Fruit fly (Drosophila melanogaster) whole organism, embryonic: ENCODE measurements around the gene morgue.
A peak's percentile ranks its signal among the peaks of the same experiment; 100 is the strongest.

Experiments
- CG10147 ChIP-seq: fragments of 200-800 bp; sonication (Bioruptor generic); optimal IDR thresholded peaks from 2 replicates; lab custom pipeline; 2019; ENCODE audit warnings: missing biosample characterization, mild to moderate bottlenecking, missing genetic modification characterization, moderate library complexity
- CG1024 ChIP-seq: fragments of 200-800 bp; sonication (Bioruptor generic); IDR thresholded peaks from 2 replicates; pipeline ENCODE4 v1.3.6; 2022; ENCODE audit warnings: missing biosample characterization, missing genetic modification characterization
- CG10274 ChIP-seq: fragments of 200-800 bp; sonication (Bioruptor generic); optimal IDR thresholded peaks from 3 replicates; lab custom pipeline; 2017; ENCODE audit warnings: missing biosample characterization, mild to moderate bottlenecking, missing genetic modification characterization
- CG10321 ChIP-seq: fragments of 200-800 bp; sonication (Bioruptor generic); IDR thresholded peaks from 2 replicates; pipeline ENCODE4 v1.3.6; 2022; ENCODE audit warnings: missing biosample characterization, missing genetic modification characterization
- CG10462 ChIP-seq: fragments of 200-800 bp; sonication (Bioruptor generic); optimal IDR thresholded peaks from 2 replicates; lab custom pipeline; 2016; ENCODE audit warnings: missing biosample characterization, missing genetic modification characterization
- CG10543 ChIP-seq: fragments of 200-800 bp; sonication (Bioruptor generic); optimal IDR thresholded peaks from 3 replicates; lab custom pipeline; 2017; ENCODE audit warnings: missing biosample characterization, mild to moderate bottlenecking, missing genetic modification characterization, moderate library complexity
- CG11085 ChIP-seq: fragments of 200-800 bp; sonication (Bioruptor generic); IDR thresholded peaks from 2 replicates; pipeline ENCODE4 v1.3.6; 2022; ENCODE audit warnings: missing biosample characterization, missing genetic modification characterization
- CG11093 ChIP-seq: fragments of 200-800 bp; sonication (Bioruptor generic); IDR thresholded peaks from 3 replicates; pipeline ENCODE4 v1.3.6; 2022; ENCODE audit warnings: missing biosample characterization, missing genetic modification characterization
- CG11560 ChIP-seq: fragments of 200-800 bp; sonication (Bioruptor generic); IDR thresholded peaks from 3 replicates; pipeline ENCODE4 v1.3.6; 2022; ENCODE audit warnings: missing biosample characterization, missing genetic modification characterization
- CG12104 ChIP-seq: fragments of 200-800 bp; sonication (Bioruptor generic); optimal IDR thresholded peaks from 3 replicates; lab custom pipeline; 2016; ENCODE audit warnings: missing biosample characterization, missing genetic modification characterization
- CG14965 ChIP-seq: fragments of 200-800 bp; sonication (Bioruptor generic); optimal IDR thresholded peaks from 2 replicates; lab custom pipeline; 2016; ENCODE audit warnings: missing biosample characterization, missing genetic modification characterization, borderline replicate concordance
- CG15011 ChIP-seq: fragments of 200-800 bp; sonication (Bioruptor generic); optimal IDR thresholded peaks from 3 replicates; lab custom pipeline; 2018; ENCODE audit warnings: missing biosample characterization, mild to moderate bottlenecking, missing genetic modification characterization
- CG17385 ChIP-seq: fragments of 200-800 bp; sonication (Bioruptor generic); optimal IDR thresholded peaks from 3 replicates; lab custom pipeline; 2018; ENCODE audit warnings: missing biosample characterization, mild to moderate bottlenecking, missing genetic modification characterization
- CG17829 ChIP-seq: fragments of 200-800 bp; optimal IDR thresholded peaks from 2 replicates; lab custom pipeline; 2019; ENCODE audit warnings: missing biosample characterization, mild to moderate bottlenecking, missing genetic modification characterization, moderate library complexity
- CG18262 ChIP-seq: fragments of 200-800 bp; optimal IDR thresholded peaks from 3 replicates; lab custom pipeline; 2019; ENCODE audit warnings: missing biosample characterization, mild to moderate bottlenecking, missing genetic modification characterization, moderate library complexity
- CG18599 ChIP-seq: fragments of 200-800 bp; sonication (Bioruptor generic); optimal IDR thresholded peaks from 3 replicates; lab custom pipeline; 2017; ENCODE audit warnings: missing biosample characterization, missing genetic modification characterization, mild to moderate bottlenecking, moderate library complexity, missing genetic modification reagents
- CG2889 ChIP-seq: fragments of 200-800 bp; sonication (Bioruptor generic); IDR thresholded peaks from 3 replicates; pipeline ENCODE4 v1.3.6; 2022; ENCODE audit warnings: missing biosample characterization, missing genetic modification characterization
- CG30020 ChIP-seq: fragments of 200-800 bp; optimal IDR thresholded peaks from 2 replicates; lab custom pipeline; 2019; ENCODE audit warnings: missing biosample characterization, mild to moderate bottlenecking, missing genetic modification characterization, moderate library complexity
- CG30431 ChIP-seq: fragments of 200-800 bp; sonication (Bioruptor generic); optimal IDR thresholded peaks from 2 replicates; lab custom pipeline; 2017; ENCODE audit warnings: missing biosample characterization, missing genetic modification characterization
- CG31224 ChIP-seq: fragments of 200-800 bp; sonication (Bioruptor generic); IDR thresholded peaks from 2 replicates; pipeline ENCODE4 v1.3.6; 2022; ENCODE audit warnings: missing biosample characterization, missing genetic modification characterization
- CG32767 ChIP-seq: fragments of 200-800 bp; sonication (Bioruptor generic); IDR thresholded peaks from 2 replicates; pipeline ENCODE4 v1.3.6; 2022; ENCODE audit warnings: missing biosample characterization, missing genetic modification characterization
- CG4360 ChIP-seq: fragments of 200-800 bp; sonication (Bioruptor generic); IDR thresholded peaks from 2 replicates; pipeline ENCODE4 v1.3.6; 2022; ENCODE audit warnings: missing biosample characterization, missing genetic modification characterization
- CG4617 ChIP-seq: fragments of 200-800 bp; sonication (Bioruptor generic); optimal IDR thresholded peaks from 3 replicates; lab custom pipeline; 2016; ENCODE audit warnings: missing biosample characterization, missing genetic modification characterization, borderline replicate concordance
- CG5180 ChIP-seq: fragments of 200-800 bp; sonication (Bioruptor generic); optimal IDR thresholded peaks from 3 replicates; lab custom pipeline; 2017; ENCODE audit warnings: missing biosample characterization, missing genetic modification characterization, mild to moderate bottlenecking, moderate library complexity, missing genetic modification reagents
- CG6654 ChIP-seq: fragments of 200-800 bp; sonication (Bioruptor generic); optimal IDR thresholded peaks from 2 replicates; lab custom pipeline; 2017; ENCODE audit warnings: missing biosample characterization, mild to moderate bottlenecking, missing genetic modification characterization
- CG6689 ChIP-seq: fragments of 200-800 bp; sonication (Bioruptor generic); IDR thresholded peaks from 2 replicates; pipeline ENCODE4 v1.3.6; 2022; ENCODE audit warnings: missing biosample characterization, missing genetic modification characterization
- CG8478 ChIP-seq: fragments of >200 bp; optimal IDR thresholded peaks from 2 replicates; lab custom pipeline; 2018
- CG9797 ChIP-seq: fragments of 200-800 bp; sonication (Bioruptor generic); optimal IDR thresholded peaks from 3 replicates; lab custom pipeline; 2018; ENCODE audit warnings: missing biosample characterization, mild to moderate bottlenecking, missing genetic modification characterization
- CoRest ChIP-seq: fragments of 200-800 bp; sonication (Bioruptor generic); optimal IDR thresholded peaks from 3 replicates; lab custom pipeline; 2018; ENCODE audit warnings: missing biosample characterization, mild to moderate bottlenecking, missing genetic modification characterization, moderate library complexity
- D19B ChIP-seq: fragments of 200-800 bp; sonication (Bioruptor generic); optimal IDR thresholded peaks from 2 replicates; lab custom pipeline; 2017; ENCODE audit warnings: missing biosample characterization, mild to moderate bottlenecking, missing genetic modification characterization
- Deaf1 ChIP-seq: fragments of 200-800 bp; optimal IDR thresholded peaks from 3 replicates; lab custom pipeline; 2019; ENCODE audit warnings: missing biosample characterization, mild to moderate bottlenecking, missing genetic modification characterization, moderate library complexity
- E2f1 ChIP-seq: fragments of 200-800 bp; sonication (Bioruptor generic); IDR thresholded peaks from 2 replicates; pipeline ENCODE4 v1.3.6; 2022; ENCODE audit warnings: missing biosample characterization, missing genetic modification characterization
- HLH4C ChIP-seq: fragments of 200-800 bp; sonication (Bioruptor generic); IDR thresholded peaks from 3 replicates; pipeline ENCODE4 v1.3.6; 2022; ENCODE audit warnings: missing biosample characterization, missing genetic modification characterization; ENCODE audit not compliant: partially characterized antibody
- Hr51 ChIP-seq, 2 experiments: fragments of 200-800 bp; sonication (Bioruptor generic); optimal IDR thresholded peaks; 2 replicates in 1 of 2; 3 replicates in 1 of 2; lab custom pipeline; 2016 to 2018; ENCODE audit warnings: missing biosample characterization in 2 of 2, missing genetic modification characterization in 2 of 2, mild to moderate bottlenecking in 1 of 2, moderate library complexity in 1 of 2
- NFAT ChIP-seq: fragments of 200-800 bp; sonication (Bioruptor generic); IDR thresholded peaks from 2 replicates; pipeline ENCODE4 v1.3.6; 2022; ENCODE audit warnings: missing biosample characterization, missing genetic modification characterization
- Oaz ChIP-seq: fragments of 200-800 bp; sonication (Bioruptor generic); IDR thresholded peaks from 2 replicates; pipeline ENCODE4 v1.3.6; 2022; ENCODE audit warnings: missing biosample characterization, missing genetic modification characterization
- Poxn ChIP-seq: fragments of 200-800 bp; sonication (Bioruptor generic); IDR thresholded peaks from 2 replicates; pipeline ENCODE4 v1.3.6; 2022; ENCODE audit warnings: missing biosample characterization, missing genetic modification characterization
- Sox100B ChIP-seq: fragments of 200-800 bp; sonication (Bioruptor generic); optimal IDR thresholded peaks from 3 replicates; lab custom pipeline; 2018; ENCODE audit warnings: missing biosample characterization, mild to moderate bottlenecking, missing genetic modification characterization
- ara ChIP-seq: fragments of 200-800 bp; sonication (Bioruptor generic); IDR thresholded peaks from 2 replicates; pipeline ENCODE4 v1.3.6; 2022; ENCODE audit warnings: missing biosample characterization, missing genetic modification characterization
- cad ChIP-seq: fragments of >200 bp; optimal IDR thresholded peaks from 2 replicates; lab custom pipeline; 2017; ENCODE audit warnings: missing biosample characterization, missing genetic modification characterization
- da ChIP-seq: fragments of 200-800 bp; sonication (Bioruptor generic); optimal IDR thresholded peaks from 2 replicates; lab custom pipeline; 2016; ENCODE audit warnings: missing biosample characterization, missing genetic modification characterization
- danr ChIP-seq: fragments of 200-800 bp; sonication (Bioruptor generic); IDR thresholded peaks from 2 replicates; pipeline ENCODE4 v1.3.6; 2022; ENCODE audit warnings: missing biosample characterization, missing genetic modification characterization
- dati ChIP-seq: fragments of 200-800 bp; sonication (Bioruptor generic); IDR thresholded peaks from 2 replicates; pipeline ENCODE4 v1.3.6; 2022; ENCODE audit warnings: missing biosample characterization, missing genetic modification characterization
- dm ChIP-seq: fragments of 200-800 bp; sonication (Bioruptor generic); optimal IDR thresholded peaks from 3 replicates; lab custom pipeline; 2016; ENCODE audit warnings: missing biosample characterization, missing genetic modification characterization
- gcm2 ChIP-seq: fragments of 200-800 bp; sonication (Bioruptor generic); optimal IDR thresholded peaks from 2 replicates; lab custom pipeline; 2016; ENCODE audit warnings: missing biosample characterization, missing genetic modification characterization
- insv ChIP-seq, 2 experiments: fragments of 200-800 bp; sonication (Bioruptor generic); optimal IDR thresholded peaks; 3 replicates each; lab custom pipeline; 2016 to 2018; ENCODE audit warnings: missing biosample characterization in 2 of 2, missing genetic modification characterization in 2 of 2
- pzg ChIP-seq: fragments of 200-800 bp; sonication (Bioruptor generic); optimal IDR thresholded peaks from 3 replicates; lab custom pipeline; 2018; ENCODE audit warnings: missing biosample characterization, mild to moderate bottlenecking, missing genetic modification characterization, moderate library complexity
- sisA ChIP-seq: fragments of 200-800 bp; sonication (Bioruptor generic); IDR thresholded peaks from 2 replicates; pipeline ENCODE4 v1.3.6; 2022; ENCODE audit warnings: missing biosample characterization, missing genetic modification characterization
- tio ChIP-seq: fragments of 200-800 bp; sonication (Bioruptor generic); optimal IDR thresholded peaks from 2 replicates; lab custom pipeline; 2017; ENCODE audit warnings: missing biosample characterization, missing genetic modification characterization, inconsistent platforms
- vfl ChIP-seq: fragments of 200-800 bp; sonication (Bioruptor generic); optimal IDR thresholded peaks from 2 replicates; lab custom pipeline; 2016; ENCODE audit warnings: missing biosample characterization, missing genetic modification characterization
- wor ChIP-seq: fragments of 200-800 bp; sonication (Bioruptor generic); IDR thresholded peaks from 2 replicates; pipeline ENCODE4 v1.3.6; 2022; ENCODE audit warnings: missing biosample characterization, missing genetic modification characterization
- z ChIP-seq: fragments of 200-800 bp; sonication (Bioruptor generic); IDR thresholded peaks from 3 replicates; pipeline ENCODE4 v1.3.6; 2022; ENCODE audit warnings: missing biosample characterization, missing genetic modification characterization
- zen ChIP-seq: fragments of 200-800 bp; sonication (Bioruptor generic); optimal IDR thresholded peaks from 3 replicates; lab custom pipeline; 2018; ENCODE audit warnings: missing biosample characterization, mild to moderate bottlenecking, missing genetic modification characterization, moderate library complexity

Gene morgue

DNA sequence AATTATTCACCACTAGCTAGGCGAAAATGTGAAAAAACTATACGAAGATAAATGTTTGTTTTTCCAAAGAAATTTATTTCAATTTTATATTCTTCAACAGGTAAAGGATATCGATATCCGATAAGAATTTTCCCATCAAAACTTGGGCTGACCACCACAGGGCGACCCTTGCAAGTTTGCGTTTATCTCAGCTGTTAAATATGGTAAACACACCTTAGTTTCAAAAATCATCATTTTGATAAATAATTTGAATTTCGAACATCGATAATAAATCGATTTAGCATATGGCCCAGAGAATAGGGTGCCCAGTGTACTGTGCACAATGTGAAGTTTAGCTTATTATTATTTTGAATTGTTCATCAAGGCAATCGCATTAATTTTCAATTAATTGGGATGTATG lies 18.8 kb upstream of the morgue start, which contains the start of the genes CG15443 and Paris (continued):
- peak; percentile 90 for TF ChIP-seq HLH4C (GFP tag; lab: Robert Waterston, UW)
- TF ChIP-seq Deaf1: no peak
- peak; percentile 14 for TF ChIP-seq CG17385
- peak; percentile 39 for TF ChIP-seq CoRest (tag; lab: Kevin White, UChicago)
- TF ChIP-seq CG30020 (tag; lab: Kevin White, UChicago): peak; percentile 77
- no peak for TF ChIP-seq CG15011
- no peak for TF ChIP-seq CG4360 (GFP tag; lab: Robert Waterston, UW)
- TF ChIP-seq CG9797: no peak
- no peak for TF ChIP-seq CG10462 (GFP tag; lab: Kevin White, UChicago)
- peak; percentile 7 for TF ChIP-seq CG18262
- TF ChIP-seq CG10147 (GFP tag; lab: Kevin White, UChicago): no peak
- TF ChIP-seq CG17829 (tag; lab: Kevin White, UChicago): peak; percentile 19
- no peak for TF ChIP-seq CG11560 (tag; lab: Robert Waterston, UW)
- TF ChIP-seq CG11093 (GFP tag; lab: Robert Waterston, UW): no peak
- TF ChIP-seq CG10543 (GFP tag; lab: Kevin White, UChicago): no peak
- peak; percentile 11 to 18 for TF ChIP-seq Hr51 (GFP tag; optimal IDR thresholded peaks at IDR 0.05; lab: Kevin White, UChicago)
- no peak for TF ChIP-seq CG14965
- no peak for TF ChIP-seq Poxn (GFP tag; lab: Robert Waterston, UW)
- no peak for TF ChIP-seq ara
- no peak for TF ChIP-seq E2f1 (GFP tag; lab: Robert Waterston, UW)
- no peak for TF ChIP-seq CG12104 (GFP tag; lab: Kevin White, UChicago)
- TF ChIP-seq CG18599 (GFP tag; lab: Kevin White, UChicago): no peak
- TF ChIP-seq CG10274 (GFP tag; lab: Kevin White, UChicago): no peak
- TF ChIP-seq CG2889 (GFP tag; lab: Robert Waterston, UW): no peak
- no peak; the same call in 1 of the 2 replicates for TF ChIP-seq CG1024
- TF ChIP-seq da (GFP tag; lab: Kevin White, UChicago): no peak
- TF ChIP-seq danr (GFP tag; lab: Robert Waterston, UW): no peak
- TF ChIP-seq cad (GFP tag; lab: Kevin White, UChicago): no peak
- no peak for TF ChIP-seq CG11085 (GFP tag; lab: Robert Waterston, UW)
- TF ChIP-seq CG8478: no peak
- no peak for TF ChIP-seq sisA (GFP tag; lab: Robert Waterston, UW)
- no peak for TF ChIP-seq CG4617
- no peak for TF ChIP-seq NFAT (GFP tag; lab: Robert Waterston, UW)
- TF ChIP-seq vfl (GFP tag; lab: Kevin White, UChicago): no peak
- TF ChIP-seq CG31224: no peak
- no peak for TF ChIP-seq z
- TF ChIP-seq gcm2 (GFP tag; lab: Kevin White, UChicago): no peak
- TF ChIP-seq CG10321 (GFP tag; lab: Robert Waterston, UW): no peak
- no peak for TF ChIP-seq CG6654 (GFP tag; lab: Kevin White, UChicago)
- no peak for TF ChIP-seq Sox100B (GFP tag; lab: Kevin White, UChicago)
- no peak for TF ChIP-seq CG30431 (GFP tag; lab: Kevin White, UChicago)
- no peak for TF ChIP-seq insv (GFP tag; optimal IDR thresholded peaks at IDR 0.05; lab: Kevin White, UChicago)
- TF ChIP-seq Oaz (GFP tag; lab: Robert Waterston, UW): no peak
- no peak for TF ChIP-seq wor
- peak; percentile 50 for TF ChIP-seq zen
- no peak for TF ChIP-seq tio
- TF ChIP-seq D19B (GFP tag; lab: Kevin White, UChicago): no peak
- no peak for TF ChIP-seq dati
- peak; percentile 35 for TF ChIP-seq dm
- TF ChIP-seq pzg (GFP tag; lab: Kevin White, UChicago): peak; percentile 61
- TF ChIP-seq CG32767: no peak
- TF ChIP-seq CG5180 (GFP tag; lab: Kevin White, UChicago): no peak
- no peak for TF ChIP-seq CG6689 (GFP tag; lab: Robert Waterston, UW)
